Worm (Caenorhabditis elegans) whole organism, young adult: ENCODE results near the gene nhr-32.
A peak's percentile ranks its signal among the peaks of the same experiment; 100 is the strongest.

Source experiments
- B0261.1 ChIP-seq: sonication (generic microtip); optimal IDR thresholded peaks from 2 replicates; lab custom pipeline; 2016; ENCODE audit warnings: mild to moderate bottlenecking, missing genetic modification characterization, moderate library complexity, missing compliant biosample characterization
- D2030.7 ChIP-seq: fragments of 200-800 bp; sonication (Bioruptor generic); IDR thresholded peaks from 2 replicates; pipeline ENCODE4 v1.3.6; 2022; ENCODE audit warnings: missing genetic modification reagents, missing genetic modification characterization, missing compliant biosample characterization
- F10E7.11 ChIP-seq: sonication (generic microtip); optimal IDR thresholded peaks from 2 replicates; lab custom pipeline; 2017; ENCODE audit warnings: mild to moderate bottlenecking, missing genetic modification characterization, moderate library complexity, missing compliant biosample characterization
- F23B12.7 ChIP-seq: sonication (generic microtip); optimal IDR thresholded peaks from 2 replicates; lab custom pipeline; 2017; ENCODE audit warnings: missing genetic modification characterization, mild to moderate bottlenecking, missing compliant biosample characterization, antibody characterized with exemption, moderate library complexity; ENCODE audit not compliant: insufficient read depth
- F55B11.4 ChIP-seq: sonication (generic microtip); optimal IDR thresholded peaks from 2 replicates; lab custom pipeline; 2016; ENCODE audit warnings: missing compliant biosample characterization, missing genetic modification characterization, borderline replicate concordance; ENCODE audit not compliant: insufficient read depth
- F57A8.1 ChIP-seq: fragments of 200-800 bp; sonication (Bioruptor generic); optimal IDR thresholded peaks from 2 replicates; lab custom pipeline; 2018; ENCODE audit warnings: mild to moderate bottlenecking, missing genetic modification characterization, moderate library complexity, missing compliant biosample characterization
- F57C9.4 ChIP-seq: sonication (generic microtip); optimal IDR thresholded peaks from 2 replicates; lab custom pipeline; 2017; ENCODE audit warnings: mild to moderate bottlenecking, missing genetic modification characterization, missing compliant biosample characterization
- T07F8.4 ChIP-seq: sonication (generic microtip); optimal IDR thresholded peaks from 2 replicates; lab custom pipeline; 2016; ENCODE audit warnings: mild to moderate bottlenecking, missing genetic modification characterization, moderate library complexity, missing compliant biosample characterization
- ZK185.1 ChIP-seq: sonication (generic microtip); optimal IDR thresholded peaks from 2 replicates; lab custom pipeline; 2016; ENCODE audit warnings: mild to moderate bottlenecking, missing genetic modification characterization, missing compliant biosample characterization; ENCODE audit not compliant: poor library complexity, severe bottlenecking
- akir-1 ChIP-seq: fragments of 200-800 bp; sonication (Bioruptor generic); optimal IDR thresholded peaks from 2 replicates; lab custom pipeline; 2018; ENCODE audit warnings: mild to moderate bottlenecking, missing genetic modification characterization, moderate library complexity, missing compliant biosample characterization
- atf-7 ChIP-seq: sonication (generic microtip); optimal IDR thresholded peaks from 2 replicates; lab custom pipeline; 2017; ENCODE audit warnings: mild to moderate bottlenecking, missing genetic modification characterization, missing compliant biosample characterization
- athp-1 ChIP-seq: sonication (generic microtip); optimal IDR thresholded peaks from 2 replicates; lab custom pipeline; 2017; ENCODE audit warnings: mild to moderate bottlenecking, missing genetic modification characterization, missing compliant biosample characterization
- die-1 ChIP-seq: sonication (generic microtip); optimal IDR thresholded peaks from 2 replicates; lab custom pipeline; 2016; ENCODE audit warnings: missing genotype, mild to moderate bottlenecking, missing genetic modification characterization, missing compliant biosample characterization
- efl-1 ChIP-seq: fragments of 150-350 bp; optimal IDR thresholded peaks from 2 replicates; lab custom pipeline; 2014; ENCODE audit warnings: missing biosample characterization, missing genetic modification reagents, missing genetic modification characterization
- egl-44 ChIP-seq: fragments of 200-800 bp; sonication (Bioruptor generic); IDR thresholded peaks from 2 replicates; pipeline ENCODE4 v1.3.6; 2022; ENCODE audit warnings: missing genetic modification reagents, missing genetic modification characterization, missing compliant biosample characterization
- egrh-3 ChIP-seq: fragments of 200-800 bp; sonication (Bioruptor generic); IDR thresholded peaks from 2 replicates; pipeline ENCODE4 v1.3.6; 2022; ENCODE audit warnings: missing genetic modification reagents, missing genetic modification characterization, missing compliant biosample characterization
- him-1 ChIP-seq: sonication (generic microtip); optimal IDR thresholded peaks from 2 replicates; lab custom pipeline; 2016; ENCODE audit warnings: missing genotype, missing genetic modification reagents, missing genetic modification characterization, missing compliant biosample characterization
- hrde-1 ChIP-seq: sonication (generic microtip); optimal IDR thresholded peaks from 2 replicates; lab custom pipeline; 2016; ENCODE audit warnings: missing genetic modification characterization, mild to moderate bottlenecking, missing compliant biosample characterization, moderate library complexity, missing genotype, missing genetic modification reagents, borderline replicate concordance
- let-607 ChIP-seq, 2 experiments: fragments of 200-800 bp in 1 of 2; sonication (Bioruptor generic) in 1 of 2; sonication (generic microtip) in 1 of 2; optimal IDR thresholded peaks; 2 replicates each; lab custom pipeline; 2016 to 2018; ENCODE audit warnings: mild to moderate bottlenecking in 2 of 2, missing compliant biosample characterization in 2 of 2, missing genetic modification characterization in 2 of 2, moderate library complexity in 2 of 2, missing genotype in 1 of 2
- lin-26 ChIP-seq: fragments of 200-800 bp; sonication (Bioruptor generic); IDR thresholded peaks from 2 replicates; pipeline ENCODE4 v1.3.6; 2022; ENCODE audit warnings: missing genetic modification reagents, missing genetic modification characterization, missing compliant biosample characterization
- lin-40 ChIP-seq: sonication (generic microtip); optimal IDR thresholded peaks from 2 replicates; lab custom pipeline; 2016; ENCODE audit warnings: missing genetic modification characterization, mild to moderate bottlenecking, missing compliant biosample characterization, missing genotype, missing genetic modification reagents
- madf-8 ChIP-seq: fragments of 200-800 bp; sonication (Bioruptor generic); conservative IDR thresholded peaks from 2 replicates; pipeline ENCODE4 v1.3.6; 2022; ENCODE audit warnings: missing genetic modification reagents, missing genetic modification characterization, missing compliant biosample characterization
- mcd-1 ChIP-seq: fragments of 200-800 bp; sonication (Bioruptor generic); IDR thresholded peaks from 2 replicates; pipeline ENCODE4 v1.3.6; 2022; ENCODE audit warnings: missing genetic modification reagents, missing genetic modification characterization, missing compliant biosample characterization
- mel-28 ChIP-seq: sonication (generic microtip); optimal IDR thresholded peaks from 2 replicates; lab custom pipeline; 2016; ENCODE audit warnings: borderline replicate concordance, mild to moderate bottlenecking, missing genetic modification characterization, missing compliant biosample characterization
- mes-4 ChIP-seq: sonication (generic microtip); optimal IDR thresholded peaks from 2 replicates; lab custom pipeline; 2016; ENCODE audit warnings: missing genotype, missing genetic modification characterization, missing compliant biosample characterization
- nfya-1 ChIP-seq: sonication (generic microtip); optimal IDR thresholded peaks from 2 replicates; lab custom pipeline; 2017; ENCODE audit warnings: antibody characterized with exemption, missing compliant biosample characterization, missing genetic modification characterization, borderline replicate concordance; ENCODE audit not compliant: insufficient read depth
- nhr-179 ChIP-seq: sonication (generic microtip); optimal IDR thresholded peaks from 2 replicates; lab custom pipeline; 2016; ENCODE audit warnings: mild to moderate bottlenecking, missing genetic modification characterization, missing compliant biosample characterization
- nhr-90 ChIP-seq: sonication (generic microtip); optimal IDR thresholded peaks from 2 replicates; lab custom pipeline; 2016; ENCODE audit warnings: missing genotype, mild to moderate bottlenecking, missing genetic modification characterization, missing compliant biosample characterization
- pbrm-1 ChIP-seq: fragments of 200-800 bp; sonication (Bioruptor generic); IDR thresholded peaks from 2 replicates; pipeline ENCODE4 v1.3.6; 2022; ENCODE audit warnings: missing genetic modification reagents, missing genetic modification characterization, missing compliant biosample characterization
- rcor-1 ChIP-seq: fragments of 200-800 bp; sonication (Bioruptor generic); IDR thresholded peaks from 2 replicates; pipeline ENCODE4 v1.3.6; 2022; ENCODE audit warnings: missing genetic modification reagents, missing genetic modification characterization, missing compliant biosample characterization
- rec-8 ChIP-seq, 2 experiments: sonication (generic microtip); optimal IDR thresholded peaks; 2 replicates each; lab custom pipeline; 2016; ENCODE audit warnings: mild to moderate bottlenecking in 2 of 2, missing genetic modification characterization in 2 of 2, missing genetic modification reagents in 2 of 2, missing genotype in 2 of 2, missing biosample characterization in 1 of 2, missing compliant biosample characterization in 1 of 2, moderate library complexity in 1 of 2
- repo-1 ChIP-seq: sonication (generic microtip); optimal IDR thresholded peaks from 2 replicates; lab custom pipeline; 2017; ENCODE audit warnings: mild to moderate bottlenecking, missing genetic modification characterization, missing compliant biosample characterization
- rpc-1 ChIP-seq, 2 experiments: fragments of 150-350 bp in 1 of 2; sonication (generic microtip) in 1 of 2; optimal IDR thresholded peaks; 2 replicates each; lab custom pipeline; 2014 to 2018; ENCODE audit warnings: missing biosample characterization in 1 of 2, missing genetic modification characterization in 1 of 2, missing genetic modification reagents in 1 of 2, missing genotype in 1 of 2
- sdz-38 ChIP-seq: sonication (generic microtip); optimal IDR thresholded peaks from 2 replicates; lab custom pipeline; 2016; ENCODE audit warnings: missing genotype, missing genetic modification characterization, missing compliant biosample characterization
- snpc-1.1 ChIP-seq: sonication (generic microtip); optimal IDR thresholded peaks from 2 replicates; lab custom pipeline; 2017; ENCODE audit warnings: missing genetic modification characterization, mild to moderate bottlenecking, missing compliant biosample characterization, antibody characterized with exemption, moderate library complexity, missing genotype, missing genetic modification reagents; ENCODE audit not compliant: insufficient read depth
- snpc-1.3 ChIP-seq: sonication (generic microtip); optimal IDR thresholded peaks from 2 replicates; lab custom pipeline; 2017; ENCODE audit warnings: missing genetic modification characterization, mild to moderate bottlenecking, missing compliant biosample characterization, antibody characterized with exemption, moderate library complexity, missing genotype, missing genetic modification reagents; ENCODE audit not compliant: insufficient read depth
- snpc-3.4 ChIP-seq: sonication (generic microtip); optimal IDR thresholded peaks from 2 replicates; lab custom pipeline; 2017; ENCODE audit warnings: missing genetic modification characterization, mild to moderate bottlenecking, missing compliant biosample characterization, antibody characterized with exemption, moderate library complexity, missing genotype, missing genetic modification reagents
- snpc-4 ChIP-seq, 5 experiments: fragments of 150-350 bp in 1 of 5; sonication (generic microtip) in 4 of 5; optimal IDR thresholded peaks; 2 replicates each; lab custom pipeline; 2014 to 2018; ENCODE audit warnings: missing genetic modification characterization in 5 of 5, missing biosample characterization in 3 of 5, antibody characterized with exemption in 2 of 5, mild to moderate bottlenecking in 2 of 5, missing compliant biosample characterization in 2 of 5, missing genotype in 2 of 5, moderate library complexity in 2 of 5, missing genetic modification reagents in 1 of 5
- somi-1 ChIP-seq: fragments of 200-800 bp; sonication (Bioruptor generic); optimal IDR thresholded peaks from 2 replicates; lab custom pipeline; 2018; ENCODE audit warnings: mild to moderate bottlenecking, missing genetic modification characterization, missing compliant biosample characterization
- tbp1 ChIP-seq: fragments of 200-800 bp; sonication (Bioruptor generic); optimal IDR thresholded peaks from 2 replicates; lab custom pipeline; 2018; ENCODE audit warnings: mild to moderate bottlenecking, missing genetic modification characterization, missing compliant biosample characterization
- ztf-6 ChIP-seq: fragments of 200-800 bp; sonication (Bioruptor generic); IDR thresholded peaks from 2 replicates; pipeline ENCODE4 v1.3.6; 2022; ENCODE audit warnings: missing genetic modification reagents, missing genetic modification characterization, missing compliant biosample characterization

The nhr-32 gene

DNA sequence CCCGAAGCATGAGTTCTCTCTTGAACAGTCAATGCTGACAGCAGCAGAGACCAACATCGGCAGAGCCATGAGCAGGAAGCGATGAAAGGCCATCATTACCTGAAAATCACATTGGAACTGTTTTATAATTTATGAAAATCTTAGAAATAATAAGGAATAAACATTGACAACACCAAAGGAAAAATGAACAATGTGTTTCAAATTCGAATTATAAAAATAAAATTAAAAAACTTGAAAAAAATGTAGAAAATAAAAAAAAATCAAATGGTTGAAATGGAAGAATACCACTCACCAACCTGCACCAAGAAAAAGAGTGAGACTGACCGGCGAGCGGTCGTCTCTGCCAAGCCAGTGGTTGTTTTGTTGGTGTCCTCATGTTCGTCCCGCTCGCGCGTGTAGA, 38.8 kb downstream of the nhr-32 start, which contains the start of gene R04D3.3:
Gene R04D3.3 (minus strand): TSS at position 101 of the 400 bp plus-strand sequence.
- TF ChIP-seq F57C9.4 (tag; lab: Kevin White, UChicago): no peak
- 0 out of 2 replicates have a peak, but pooled peaks have one; percentile 22 for TF ChIP-seq D2030.7 (GFP tag; lab: Robert Waterston, UW)
- peak; percentile 61 for TF ChIP-seq efl-1 (GFP tag; lab: Kevin White, UChicago)
- no peak for TF ChIP-seq F10E7.11 (tag; lab: Kevin White, UChicago)
- no peak for TF ChIP-seq egrh-3 (GFP tag; lab: Robert Waterston, UW)
- no peak for TF ChIP-seq lin-40 (tag; lab: Kevin White, UChicago)
- TF ChIP-seq madf-8 (GFP tag; lab: Robert Waterston, UW): no peak; the same call in 1 of the 2 replicates
- TF ChIP-seq, all 124 proteins: peak for 2

DNA sequence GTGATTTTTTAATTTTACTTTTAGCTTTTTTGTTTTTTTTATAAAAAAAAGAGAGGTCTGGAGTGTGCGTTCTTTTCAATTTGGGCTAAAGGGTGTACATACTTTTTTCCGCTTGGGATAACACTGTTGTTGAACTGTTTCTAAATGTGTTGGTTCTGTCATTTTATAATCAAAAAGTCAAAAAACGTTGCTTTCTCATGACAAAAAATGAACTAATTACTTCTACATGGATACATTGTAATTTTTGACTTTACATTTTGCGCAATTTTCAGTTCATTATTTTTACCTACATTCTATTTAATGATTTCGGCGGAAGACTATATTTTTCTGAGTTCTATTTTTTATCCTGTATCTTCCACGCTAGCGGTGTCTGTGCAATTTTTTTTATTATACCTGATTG, 39.7 kb downstream of the nhr-32 start, which contains the start of gene srd-38:
Gene srd-38 (plus strand): TSS at position 301 of the 400 bp plus-strand sequence.
- no peak for TF ChIP-seq repo-1 (tag; lab: Kevin White, UChicago)
- TF ChIP-seq F23B12.7 (tag; lab: Kevin White, UChicago): no peak
- TF ChIP-seq ztf-6 (GFP tag; lab: Robert Waterston, UW): no peak
- TF ChIP-seq snpc-1.3 (tag; lab: Kevin White, UChicago): no peak
- TF ChIP-seq somi-1 (GFP tag; lab: Kevin White, UChicago): no peak
- TF ChIP-seq rcor-1 (GFP tag; lab: Robert Waterston, UW): no peak
- TF ChIP-seq ZK185.1 (tag; lab: Kevin White, UChicago): no peak
- no peak for TF ChIP-seq athp-1 (tag; lab: Kevin White, UChicago)
- TF ChIP-seq nfya-1 (tag; lab: Kevin White, UChicago): no peak
- TF ChIP-seq nhr-90 (tag; lab: Kevin White, UChicago): no peak
- TF ChIP-seq efl-1 (GFP tag; lab: Kevin White, UChicago): no peak
- no peak for TF ChIP-seq atf-7 (tag; lab: Kevin White, UChicago)
- no peak for TF ChIP-seq F57A8.1
- TF ChIP-seq hrde-1 (tag; lab: Kevin White, UChicago): no peak
- no peak for TF ChIP-seq F55B11.4 (tag; lab: Kevin White, UChicago)

DNA sequence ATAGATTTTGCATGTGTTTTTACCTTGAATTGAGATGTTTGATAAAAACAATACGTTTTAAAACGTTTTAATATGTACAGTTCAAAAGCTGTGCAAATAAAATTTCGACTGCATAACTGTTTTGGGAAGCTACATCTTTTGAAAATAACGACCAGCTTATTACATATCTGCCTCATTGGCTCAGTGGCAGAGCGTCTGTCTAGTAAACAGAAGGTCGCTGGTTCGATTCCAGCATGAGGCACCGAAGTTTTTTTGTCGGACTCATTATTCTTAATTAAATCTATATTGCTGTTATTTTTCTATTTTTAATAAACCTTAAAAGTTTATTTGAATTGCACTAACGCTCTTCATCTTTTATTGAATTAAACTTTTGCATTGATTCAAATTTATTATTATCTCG, 41.3 kb downstream of the nhr-32 start:
- TF ChIP-seq tbp1 (GFP tag; lab: Kevin White, UChicago) (peak; percentile 83), mes-4 (tag; lab: Kevin White, UChicago) (peak; percentile 51), B0261.1 (tag; lab: Kevin White, UChicago) (peak; percentile 68), rpc-1 (optimal IDR thresholded peaks at IDR 0.05; lab: Kevin White, UChicago) (peak; percentile 79), rpc-1 (tag; optimal IDR thresholded peaks at IDR 0.05; lab: Kevin White, UChicago) (peak; percentile 94), mel-28 (tag; lab: Kevin White, UChicago) (no peak), D2030.7 (GFP tag; lab: Robert Waterston, UW) (peak; percentile 41; the same call in 1 of the 2 replicates), die-1 (tag; lab: Kevin White, UChicago) (peak; percentile 75), pbrm-1 (GFP tag; lab: Robert Waterston, UW) (peak; percentile 31; the same call in 1 of the 2 replicates), T07F8.4 (tag; lab: Kevin White, UChicago) (peak; percentile 4), snpc-4 (GFP tag; optimal IDR thresholded peaks at IDR 0.05; lab: Kevin White, UChicago) (peak; percentile 43), snpc-4 (tag; optimal IDR thresholded peaks at IDR 0.05; lab: Kevin White, UChicago) (peak in 1 of 4 experiments; percentile 58), lin-26 (GFP tag; lab: Robert Waterston, UW) (peak; percentile 81), let-607 (tag; optimal IDR thresholded peaks at IDR 0.05; lab: Kevin White, UChicago) (no peak), him-1 (peak; percentile 40), snpc-1.1 (peak; percentile 29), nhr-179 (peak; percentile 8), rec-8 (tag; optimal IDR thresholded peaks at IDR 0.05; lab: Kevin White, UChicago) (peak in 1 of 2 experiments; percentile 32), mcd-1 (GFP tag; lab: Robert Waterston, UW) (no peak), egl-44 (GFP tag; lab: Robert Waterston, UW) (no peak), ZK185.1 (tag; lab: Kevin White, UChicago) (no peak), akir-1 (no peak), snpc-3.4 (peak; percentile 35), sdz-38 (tag; lab: Kevin White, UChicago) (no peak)
